Worm (Caenorhabditis elegans): ENCODE measurements around the gene ZC412.10.

DNA sequence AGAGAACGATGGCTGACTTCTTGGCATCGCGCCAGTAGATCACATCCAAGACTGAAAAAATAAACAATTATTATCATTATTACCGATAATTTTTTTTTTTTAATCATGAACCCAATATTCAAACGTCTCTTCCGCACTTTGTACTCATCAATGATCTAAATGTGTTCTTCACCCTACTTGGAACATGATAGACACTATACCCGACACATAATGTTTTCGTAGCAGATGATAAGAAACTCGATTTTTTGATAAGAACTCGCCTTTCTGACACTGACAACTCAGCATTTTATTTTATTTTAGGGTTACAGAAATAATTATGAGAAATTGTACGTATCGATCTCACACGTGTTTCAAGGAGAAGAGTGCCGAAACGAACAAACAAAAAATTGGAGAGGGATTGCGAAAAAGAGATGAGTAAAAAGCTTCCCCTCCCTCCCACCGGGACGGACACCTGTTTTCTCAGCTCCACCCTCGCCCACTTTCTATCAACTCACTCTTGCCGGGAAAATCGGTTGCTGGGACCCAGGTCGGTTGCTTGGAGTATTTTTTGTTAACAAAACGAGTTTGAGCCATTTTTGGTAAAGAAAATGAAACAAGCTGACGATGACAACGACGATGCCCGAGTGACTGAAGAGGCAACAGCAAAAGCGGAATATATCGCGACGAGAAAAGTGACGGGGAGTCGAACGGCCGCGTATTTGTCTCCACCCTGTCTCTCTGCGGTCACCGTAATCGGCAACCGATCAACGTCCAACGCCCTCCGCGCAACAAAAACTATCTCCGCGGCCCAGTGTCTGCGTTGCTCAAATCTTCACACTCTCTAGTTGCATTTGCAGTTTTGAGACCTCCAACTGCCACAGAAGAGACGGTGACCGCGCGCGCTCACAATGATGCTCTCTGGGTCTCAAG lies 46.1 kb downstream of the ZC412.10 start:
- TF ChIP-seq zag-1 (tag; optimal IDR thresholded peaks at IDR 0.05) (no peak), daf-12 (tag; optimal IDR thresholded peaks at IDR 0.05) (no peak), mxl-2 (GFP tag; conservative IDR thresholded peaks at IDR 0.05) (no peak), saeg-2 (GFP tag; IDR thresholded peaks at IDR 0.05) (no peak), nhr-6 (tag; optimal IDR thresholded peaks at IDR 0.05) (peak; percentile 51), F26F4.8 (GFP tag; conservative IDR thresholded peaks at IDR 0.05) (no peak), egl-27 (tag; optimal IDR thresholded peaks at IDR 0.05) (no peak), nhr-28 (tag; optimal IDR thresholded peaks at IDR 0.05) (peak; percentile 96), lsy-2 (tag; optimal IDR thresholded peaks at IDR 0.05) (peak in 1 of 2 experiments; percentile 12), duxl-1 (tag; optimal IDR thresholded peaks at IDR 0.05; ENCODE audit: poor library complexity) (no peak), nhr-77 (tag; optimal IDR thresholded peaks at IDR 0.05) (peak; percentile 83), pha-4 (GFP tag; IDR thresholded peaks at IDR 0.05) (no peak), pha-4 (tag; optimal IDR thresholded peaks at IDR 0.05) (no peak), pqm-1 (tag; optimal IDR thresholded peaks at IDR 0.05) (peak; percentile 80), lir-3 (tag; optimal IDR thresholded peaks at IDR 0.05) (no peak)
